Fruit fly (Drosophila melanogaster) whole organism: Measurements from ENCODE around the gene CG17292.

Experiments used
- CG8478 ChIP-seq: fragments of >200 bp; optimal IDR thresholded peaks from 2 replicates; lab custom pipeline; 2018; ENCODE audit warnings: inconsistent platforms
- EcR ChIP-seq, 2 experiments: fragments of >200 bp; optimal IDR thresholded peaks; 2 replicates each; lab custom pipeline; 2017; ENCODE audit warnings: missing biosample characterization in 2 of 2, missing genetic modification characterization in 2 of 2, missing genetic modification reagents in 2 of 2
- pan ChIP-seq: fragments of >200 bp; optimal IDR thresholded peaks from 2 replicates; lab custom pipeline; 2017
- psq ChIP-seq: fragments of >200 bp; optimal IDR thresholded peaks from 2 replicates; lab custom pipeline; 2017
- usp ChIP-seq: fragments of >200 bp; optimal IDR thresholded peaks from 2 replicates; lab custom pipeline; 2017; ENCODE audit warnings: missing biosample characterization, missing genetic modification characterization, mixed read lengths

- TF ChIP-seq pan (no peak), EcR (GFP tag; optimal IDR thresholded peaks at IDR 0.05; lab: Kevin White, UChicago) (no peak), usp (GFP tag; lab: Kevin White, UChicago) (no peak), CG8478 (lab: Kevin White, UChicago) (no peak), psq (lab: Kevin White, UChicago) (no peak)
These were observed 46.2 kb downstream of the CG17292 start for dm6 chr2L:8416350-8417046.
